Worm (Caenorhabditis elegans): ENCODE measurements around the gene F57E7.2.

DNA sequence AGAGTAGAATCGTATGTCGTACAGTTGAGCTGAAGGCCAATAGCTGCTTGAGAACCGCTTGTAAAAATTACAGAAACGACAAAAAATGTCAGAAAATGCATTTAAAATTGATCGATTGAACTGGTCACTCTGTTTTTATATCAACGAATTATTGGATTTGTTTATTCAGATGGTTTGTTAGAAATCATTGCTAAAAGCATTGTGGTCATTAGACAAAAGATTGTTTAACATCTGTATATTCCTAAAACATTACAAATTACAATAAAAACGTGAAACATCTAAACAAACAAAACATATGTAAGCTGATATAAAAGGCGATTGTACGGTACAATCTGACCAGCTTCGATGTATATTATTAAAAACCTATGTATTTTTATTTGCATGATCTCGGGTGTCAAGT is 47.4 kb downstream of the F57E7.2 start, which contains the start of the genes F26D2.13 and F26D2.14:
- no peak for TF ChIP-seq tbx-37 (GFP tag; conservative IDR thresholded peaks at IDR 0.05)
- TF ChIP-seq ceh-13 (GFP tag; optimal IDR thresholded peaks at IDR 0.05), result no peak
- no peak for TF ChIP-seq ama-1 (optimal IDR thresholded peaks at IDR 0.05)
- TF ChIP-seq tra-4 (tag; optimal IDR thresholded peaks at IDR 0.05), result no peak

All from whole organism, early embryonic.